Worm (Caenorhabditis elegans) whole organism, midembryonic: Measurements from ENCODE around the gene Y102F5A.1.

ENCODE experiments used
- T22C8.4 ChIP-seq: fragments of 200-800 bp; sonication (Bioruptor generic); IDR thresholded peaks from 2 replicates; pipeline ENCODE4 v1.3.6; 2022; ENCODE audit warnings: missing genetic modification characterization, missing compliant biosample characterization
- cog-1 ChIP-seq: sonication (generic microtip); optimal IDR thresholded peaks from 2 replicates; lab custom pipeline; 2016; ENCODE audit warnings: missing genetic modification characterization, missing compliant biosample characterization
- flt-1 ChIP-seq: fragments of 200-800 bp; sonication (Bioruptor generic); IDR thresholded peaks from 2 replicates; pipeline ENCODE4 v1.3.6; 2022; ENCODE audit warnings: missing genetic modification characterization, missing compliant biosample characterization
- klf-2 ChIP-seq: fragments of 200-800 bp; sonication (Bioruptor generic); conservative IDR thresholded peaks from 2 replicates; pipeline ENCODE4 v1.3.6; 2022; ENCODE audit warnings: missing genetic modification reagents, missing genetic modification characterization, missing compliant biosample characterization
- med-1 ChIP-seq: sonication (generic microtip); optimal IDR thresholded peaks from 2 replicates; lab custom pipeline; 2017; ENCODE audit warnings: missing genetic modification characterization, mild to moderate bottlenecking, missing compliant biosample characterization, antibody characterized with exemption, missing genetic modification reagents; ENCODE audit not compliant: insufficient read depth
- ref-1 ChIP-seq: fragments of 200-800 bp; sonication (Bioruptor generic); conservative IDR thresholded peaks from 2 replicates; pipeline ENCODE4 v1.3.6; 2022; ENCODE audit warnings: missing genetic modification reagents, missing genetic modification characterization, missing compliant biosample characterization
- tab-1 ChIP-seq: fragments of 200-800 bp; sonication (Bioruptor generic); IDR thresholded peaks from 2 replicates; pipeline ENCODE4 v1.3.6; 2022; ENCODE audit warnings: missing genetic modification characterization, missing compliant biosample characterization
- ztf-23 ChIP-seq: fragments of 200-800 bp; sonication (Bioruptor generic); IDR thresholded peaks from 2 replicates; pipeline ENCODE4 v1.3.6; 2022; ENCODE audit warnings: missing genetic modification reagents, missing genetic modification characterization, missing compliant biosample characterization
- ztf-29 ChIP-seq: fragments of 200-800 bp; sonication (Bioruptor generic); IDR thresholded peaks from 2 replicates; pipeline ENCODE4 v1.3.6; 2022; ENCODE audit warnings: missing genetic modification reagents, missing genetic modification characterization, missing compliant biosample characterization

Y102F5A.1 gene

DNA sequence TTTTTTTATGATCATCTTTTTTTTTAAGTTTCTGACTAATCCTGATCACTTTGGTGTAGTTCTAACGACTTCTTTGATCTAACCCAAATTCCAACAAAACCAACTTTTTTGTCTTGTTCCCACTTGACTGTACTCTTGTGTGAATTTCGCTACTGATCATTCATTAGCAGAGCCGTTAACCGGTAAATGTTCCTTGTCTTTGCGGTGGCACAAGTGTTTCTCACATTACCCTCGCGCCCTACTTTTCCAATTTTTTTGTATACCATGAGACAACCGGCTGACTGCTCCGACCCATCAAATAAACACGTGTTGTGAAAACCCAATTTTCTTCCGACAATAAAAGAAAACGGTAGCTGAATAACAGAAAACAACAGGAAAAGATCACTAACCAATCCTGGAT is 51.4 kb downstream of the Y102F5A.1 start:
- no peak for TF ChIP-seq klf-2 (GFP tag; lab: Robert Waterston, UW)
- no peak for TF ChIP-seq T22C8.4 (GFP tag; lab: Robert Waterston, UW)
- no peak for TF ChIP-seq med-1
- no peak for TF ChIP-seq ztf-29 (GFP tag; lab: Robert Waterston, UW)
- TF ChIP-seq ref-1: no peak
- TF ChIP-seq ztf-23 (GFP tag; lab: Robert Waterston, UW): no peak
- TF ChIP-seq cog-1 (tag; lab: Kevin White, UChicago): no peak
- TF ChIP-seq tab-1 (GFP tag; lab: Robert Waterston, UW): no peak
- no peak for TF ChIP-seq flt-1 (GFP tag; lab: Robert Waterston, UW)
